Worm (Caenorhabditis elegans): ENCODE data around the gene H35B03.1.

- TF ChIP-seq unc-62 (GFP tag; optimal IDR thresholded peaks at IDR 0.05) (no peak), unc-130 (GFP tag; optimal IDR thresholded peaks at IDR 0.05) (no peak), F39B2.1 (GFP tag; IDR thresholded peaks at IDR 0.05) (no peak), nhr-90 (tag; optimal IDR thresholded peaks at IDR 0.05) (no peak), tbx-9 (tag; optimal IDR thresholded peaks at IDR 0.05; ENCODE audit: borderline replicate concordance) (no peak), pha-4 (tag; optimal IDR thresholded peaks at IDR 0.05) (no peak), F37B4.10 (GFP tag; IDR thresholded peaks at IDR 0.05) (no peak), dox-1 (GFP tag; IDR thresholded peaks at IDR 0.05) (no peak), zfh-2 (GFP tag; conservative IDR thresholded peaks at IDR 0.05) (no peak), zim-3 (tag; optimal IDR thresholded peaks at IDR 0.05) (no peak)
These were observed 33.3 kb downstream of the H35B03.1 start for ce11 chrIV:5758695-5759094.

Measured in whole organism, young adult.